Fruit fly (Drosophila melanogaster) whole organism, embryonic: ENCODE data around the gene Myo28B1.

ENCODE experiments used
- CG11247 ChIP-seq: fragments of 200-800 bp; sonication (Bioruptor generic); IDR thresholded peaks from 2 replicates; pipeline ENCODE4 v1.3.6; 2022; ENCODE audit warnings: missing biosample characterization, missing genetic modification characterization
- CG11695 ChIP-seq: fragments of 200-800 bp; sonication (Bioruptor generic); IDR thresholded peaks from 3 replicates; pipeline ENCODE4 v1.3.6; 2022; ENCODE audit warnings: missing biosample characterization, missing genetic modification characterization
- CG11723 ChIP-seq: fragments of 200-800 bp; sonication (Bioruptor generic); optimal IDR thresholded peaks from 2 replicates; lab custom pipeline; 2017; ENCODE audit warnings: missing biosample characterization, mild to moderate bottlenecking, missing genetic modification characterization
- CG12155 ChIP-seq: fragments of 200-800 bp; sonication (Bioruptor generic); optimal IDR thresholded peaks from 3 replicates; lab custom pipeline; 2016; ENCODE audit warnings: missing biosample characterization, missing genetic modification characterization
- CG13123 ChIP-seq: fragments of 200-800 bp; sonication (Bioruptor generic); optimal IDR thresholded peaks from 2 replicates; lab custom pipeline; 2016; ENCODE audit warnings: missing biosample characterization, missing genetic modification characterization
- CG13287 ChIP-seq: fragments of 200-800 bp; sonication (Bioruptor generic); IDR thresholded peaks from 2 replicates; pipeline ENCODE4 v1.3.6; 2022; ENCODE audit warnings: missing biosample characterization, missing genetic modification characterization; ENCODE audit not compliant: partially characterized antibody
- CG14965 ChIP-seq: fragments of 200-800 bp; sonication (Bioruptor generic); optimal IDR thresholded peaks from 2 replicates; lab custom pipeline; 2016; ENCODE audit warnings: missing biosample characterization, missing genetic modification characterization, borderline replicate concordance
- CG18619 ChIP-seq: fragments of 200-800 bp; sonication (Bioruptor generic); optimal IDR thresholded peaks from 3 replicates; lab custom pipeline; 2017; ENCODE audit warnings: missing biosample characterization, mild to moderate bottlenecking, missing genetic modification characterization
- CG2712 ChIP-seq: fragments of 200-800 bp; optimal IDR thresholded peaks from 3 replicates; lab custom pipeline; 2019; ENCODE audit warnings: missing biosample characterization, mild to moderate bottlenecking, missing genetic modification characterization, moderate library complexity
- CG2889 ChIP-seq: fragments of 200-800 bp; sonication (Bioruptor generic); IDR thresholded peaks from 3 replicates; pipeline ENCODE4 v1.3.6; 2022; ENCODE audit warnings: missing biosample characterization, missing genetic modification characterization
- CG31441 ChIP-seq: fragments of 200-800 bp; sonication (Bioruptor generic); IDR thresholded peaks from 2 replicates; pipeline ENCODE4 v1.3.6; 2022; ENCODE audit warnings: missing biosample characterization, missing genetic modification characterization
- CG3163 ChIP-seq: fragments of 200-800 bp; sonication (Bioruptor generic); optimal IDR thresholded peaks from 3 replicates; lab custom pipeline; 2016; ENCODE audit warnings: missing biosample characterization, missing genetic modification characterization
- CG4360 ChIP-seq: fragments of 200-800 bp; sonication (Bioruptor generic); IDR thresholded peaks from 2 replicates; pipeline ENCODE4 v1.3.6; 2022; ENCODE audit warnings: missing biosample characterization, missing genetic modification characterization
- CG4617 ChIP-seq: fragments of 200-800 bp; sonication (Bioruptor generic); optimal IDR thresholded peaks from 3 replicates; lab custom pipeline; 2016; ENCODE audit warnings: missing biosample characterization, missing genetic modification characterization, borderline replicate concordance
- CG5245 ChIP-seq: fragments of 200-800 bp; sonication (Bioruptor generic); optimal IDR thresholded peaks from 3 replicates; lab custom pipeline; 2016; ENCODE audit warnings: missing biosample characterization, missing genetic modification characterization
- CG6765 ChIP-seq: fragments of 200-800 bp; sonication (Bioruptor generic); optimal IDR thresholded peaks from 3 replicates; lab custom pipeline; 2017; ENCODE audit warnings: missing biosample characterization, mild to moderate bottlenecking, missing genetic modification characterization
- CG7987 ChIP-seq: fragments of 200-800 bp; sonication (Bioruptor generic); optimal IDR thresholded peaks from 2 replicates; lab custom pipeline; 2018; ENCODE audit warnings: missing biosample characterization, mild to moderate bottlenecking, missing genetic modification characterization, moderate library complexity
- CG8359 ChIP-seq: fragments of 200-800 bp; sonication (Bioruptor generic); optimal IDR thresholded peaks from 2 replicates; lab custom pipeline; 2017; ENCODE audit warnings: missing biosample characterization, mild to moderate bottlenecking, missing genetic modification characterization, borderline replicate concordance
- CG9215 ChIP-seq: fragments of 200-800 bp; sonication (Bioruptor generic); IDR thresholded peaks from 2 replicates; pipeline ENCODE4 v1.3.6; 2022; ENCODE audit warnings: missing biosample characterization, missing genetic modification characterization
- CG9817 ChIP-seq: fragments of 200-800 bp; sonication (Bioruptor generic); optimal IDR thresholded peaks from 2 replicates; lab custom pipeline; 2018; ENCODE audit warnings: missing biosample characterization, mild to moderate bottlenecking, missing genetic modification characterization, moderate library complexity
- CoRest ChIP-seq: fragments of 200-800 bp; sonication (Bioruptor generic); optimal IDR thresholded peaks from 3 replicates; lab custom pipeline; 2018; ENCODE audit warnings: missing biosample characterization, mild to moderate bottlenecking, missing genetic modification characterization, moderate library complexity
- Dad ChIP-seq: fragments of 200-800 bp; sonication (Bioruptor generic); optimal IDR thresholded peaks from 3 replicates; lab custom pipeline; 2016; ENCODE audit warnings: missing biosample characterization, missing genetic modification characterization
- Dip2 ChIP-seq: fragments of 200-800 bp; sonication (Bioruptor generic); IDR thresholded peaks from 2 replicates; pipeline ENCODE4 v1.3.6; 2022; ENCODE audit warnings: missing biosample characterization, missing genetic modification characterization
- Doc3 ChIP-seq: fragments of 200-800 bp; sonication (Bioruptor generic); IDR thresholded peaks from 3 replicates; pipeline ENCODE4 v1.3.6; 2022; ENCODE audit warnings: missing biosample characterization, missing genetic modification characterization; ENCODE audit not compliant: partially characterized antibody
- Dref ChIP-seq: fragments of 200-800 bp; sonication (Bioruptor generic); IDR thresholded peaks from 2 replicates; pipeline ENCODE4 v1.3.6; 2022; ENCODE audit warnings: missing biosample characterization, missing genetic modification characterization
- E2f2 ChIP-seq: fragments of 200-800 bp; sonication (Bioruptor generic); IDR thresholded peaks from 2 replicates; pipeline ENCODE4 v1.3.6; 2022; ENCODE audit warnings: missing biosample characterization, missing genetic modification characterization
- Eip74EF ChIP-seq, 2 experiments: fragments of 200-800 bp in 1 of 2; fragments of >200 bp in 1 of 2; sonication (Bioruptor generic) in 1 of 2; optimal IDR thresholded peaks; 2 replicates each; lab custom pipeline; 2017 to 2019; ENCODE audit warnings: missing biosample characterization in 2 of 2, missing genetic modification characterization in 2 of 2, mild to moderate bottlenecking in 1 of 2, moderate library complexity in 1 of 2
- Ets65A ChIP-seq: fragments of 200-800 bp; sonication (Bioruptor generic); peaks from one replicate; lab custom pipeline; 2016; ENCODE audit warnings: missing biosample characterization, missing genetic modification characterization
- Fer3 ChIP-seq: fragments of 200-800 bp; sonication (Bioruptor generic); optimal IDR thresholded peaks from 2 replicates; lab custom pipeline; 2018; ENCODE audit warnings: missing biosample characterization, mild to moderate bottlenecking, missing genetic modification characterization, moderate library complexity
- HmgZ ChIP-seq: fragments of 200-800 bp; sonication (Bioruptor generic); optimal IDR thresholded peaks from 2 replicates; lab custom pipeline; 2018; ENCODE audit warnings: missing biosample characterization, mild to moderate bottlenecking, missing genetic modification characterization
- Hr3 ChIP-seq: fragments of 200-800 bp; sonication (Bioruptor generic); optimal IDR thresholded peaks from 3 replicates; lab custom pipeline; 2016; ENCODE audit warnings: missing biosample characterization, missing genetic modification characterization
- Hsf ChIP-seq: fragments of 200-800 bp; sonication (Bioruptor generic); optimal IDR thresholded peaks from 3 replicates; lab custom pipeline; 2016; ENCODE audit warnings: missing biosample characterization, missing genetic modification characterization
- Ssrp ChIP-seq: fragments of 200-800 bp; sonication (Bioruptor generic); optimal IDR thresholded peaks from 2 replicates; lab custom pipeline; 2018; ENCODE audit warnings: missing biosample characterization, mild to moderate bottlenecking, missing genetic modification characterization, moderate library complexity
- TFAM ChIP-seq: fragments of 200-800 bp; sonication (Bioruptor generic); optimal IDR thresholded peaks from 2 replicates; lab custom pipeline; 2017; ENCODE audit warnings: missing biosample characterization, missing genetic modification characterization, inconsistent platforms
- ato ChIP-seq: fragments of 200-800 bp; sonication (Bioruptor generic); IDR thresholded peaks from 2 replicates; pipeline ENCODE4 v1.3.6; 2022; ENCODE audit warnings: missing biosample characterization, missing genetic modification characterization; ENCODE audit not compliant: partially characterized antibody
- chinmo ChIP-seq: fragments of 200-800 bp; sonication (Bioruptor generic); IDR thresholded peaks from 4 replicates; pipeline ENCODE4 v1.3.6; 2022; ENCODE audit warnings: missing biosample characterization, missing genetic modification characterization; ENCODE audit not compliant: partially characterized antibody
- chn ChIP-seq: fragments of 200-800 bp; sonication (Bioruptor generic); optimal IDR thresholded peaks from 2 replicates; lab custom pipeline; 2016; ENCODE audit warnings: missing biosample characterization, missing genetic modification characterization
- crc ChIP-seq: fragments of 200-800 bp; sonication (Bioruptor generic); optimal IDR thresholded peaks from 2 replicates; lab custom pipeline; 2016; ENCODE audit warnings: missing biosample characterization, missing genetic modification characterization
- dpn ChIP-seq, 2 experiments: fragments of 200-800 bp; sonication (Bioruptor generic); optimal IDR thresholded peaks; 3 replicates each; lab custom pipeline; 2016; ENCODE audit warnings: missing biosample characterization in 2 of 2, missing genetic modification characterization in 2 of 2
- gfzf ChIP-seq: fragments of 200-800 bp; sonication (Bioruptor generic); optimal IDR thresholded peaks from 2 replicates; lab custom pipeline; 2016; ENCODE audit warnings: missing biosample characterization, mild to moderate bottlenecking, missing genetic modification characterization, moderate library complexity
- jing ChIP-seq: fragments of 200-800 bp; sonication (Bioruptor generic); optimal IDR thresholded peaks from 2 replicates; lab custom pipeline; 2018; ENCODE audit warnings: missing biosample characterization, mild to moderate bottlenecking, missing genetic modification characterization
- lab ChIP-seq: fragments of 200-800 bp; sonication (Bioruptor generic); optimal IDR thresholded peaks from 3 replicates; lab custom pipeline; 2017; ENCODE audit warnings: missing biosample characterization, missing genetic modification characterization, mild to moderate bottlenecking, moderate library complexity, missing genetic modification reagents
- mld ChIP-seq: fragments of 200-800 bp; sonication (Bioruptor generic); IDR thresholded peaks from 3 replicates; pipeline ENCODE4 v1.3.6; 2022; ENCODE audit warnings: missing biosample characterization, missing genetic modification characterization; ENCODE audit not compliant: partially characterized antibody
- pnt ChIP-seq: fragments of 200-800 bp; sonication (Bioruptor generic); optimal IDR thresholded peaks from 3 replicates; lab custom pipeline; 2016; ENCODE audit warnings: missing biosample characterization, missing genetic modification characterization
- sd ChIP-seq: fragments of 200-800 bp; sonication (Bioruptor generic); optimal IDR thresholded peaks from 3 replicates; lab custom pipeline; 2018; ENCODE audit warnings: missing biosample characterization, mild to moderate bottlenecking, missing genetic modification characterization, moderate library complexity
- shn ChIP-seq: fragments of 200-800 bp; sonication (Bioruptor generic); optimal IDR thresholded peaks from 3 replicates; lab custom pipeline; 2016; ENCODE audit warnings: missing biosample characterization, missing genetic modification characterization
- slbo ChIP-seq: fragments of 200-800 bp; sonication (Bioruptor generic); IDR thresholded peaks from 2 replicates; pipeline ENCODE4 v1.3.6; 2022; ENCODE audit warnings: missing biosample characterization, missing genetic modification characterization
- sr ChIP-seq: fragments of 200-800 bp; sonication (Bioruptor generic); IDR thresholded peaks from 3 replicates; pipeline ENCODE4 v1.3.6; 2022; ENCODE audit warnings: missing biosample characterization, missing genetic modification characterization
- tio ChIP-seq: fragments of 200-800 bp; sonication (Bioruptor generic); optimal IDR thresholded peaks from 2 replicates; lab custom pipeline; 2017; ENCODE audit warnings: missing biosample characterization, missing genetic modification characterization, inconsistent platforms
- yki ChIP-seq: fragments of >200 bp; optimal IDR thresholded peaks from 3 replicates; lab custom pipeline; 2018
- zfh2 ChIP-seq: fragments of 200-800 bp; sonication (Bioruptor generic); optimal IDR thresholded peaks from 2 replicates; lab custom pipeline; 2016; ENCODE audit warnings: missing biosample characterization, missing genetic modification characterization

The Myo28B1 gene

DNA sequence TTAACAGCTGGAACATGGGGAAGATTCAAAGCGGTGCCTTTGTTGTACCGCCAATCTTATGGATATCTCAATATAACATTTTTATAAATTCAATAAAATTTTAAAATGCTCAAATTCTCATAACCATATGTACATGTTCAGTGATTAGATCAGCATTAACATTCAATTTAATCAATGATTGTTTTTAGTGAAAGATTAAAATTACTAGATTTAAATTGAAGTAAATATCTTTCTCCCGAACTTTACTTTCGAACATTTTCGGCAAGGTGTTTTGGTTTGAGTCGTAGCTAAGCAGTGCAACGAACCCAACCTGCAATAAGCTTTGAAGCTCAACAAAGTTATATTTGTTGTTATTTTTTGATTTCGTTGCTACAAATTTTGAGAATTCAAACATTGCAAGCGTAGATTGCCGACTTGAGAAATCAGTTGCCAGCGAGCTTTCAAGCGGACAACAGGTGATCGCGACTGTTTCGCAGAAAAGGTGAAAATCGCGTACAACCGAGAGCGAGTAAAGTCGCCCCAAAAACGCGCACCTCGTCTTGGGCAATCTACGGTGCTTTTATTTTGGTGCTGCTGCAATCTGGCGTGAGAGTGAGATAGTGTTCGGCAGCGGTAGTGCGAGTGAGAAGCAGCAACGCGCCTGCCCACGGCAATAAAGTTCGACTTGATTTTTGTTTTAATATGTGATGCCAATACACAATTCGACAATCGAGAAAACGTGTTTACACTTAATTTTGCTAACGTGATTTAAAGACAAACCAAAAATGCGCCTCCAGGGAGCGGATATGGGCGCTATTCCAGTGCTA lies 36.7 kb downstream of the Myo28B1 start, which contains the start of gene Tep3 (continued):
- TF ChIP-seq Doc3 (no peak), Eip74EF (GFP tag; optimal IDR thresholded peaks at IDR 0.05; lab: Kevin White, UChicago) (no peak), Ssrp (tag; lab: Kevin White, UChicago) (no peak), dpn (GFP tag; optimal IDR thresholded peaks at IDR 0.05; lab: Kevin White, UChicago) (peak; percentile 40 to 43), ato (GFP tag; lab: Robert Waterston, UW) (no peak), CG11723 (no peak), CoRest (tag; lab: Kevin White, UChicago) (peak; percentile 37), tio (GFP tag; lab: Kevin White, UChicago) (peak; percentile 18), Ets65A (peak; percentile 9), jing (GFP tag; lab: Kevin White, UChicago) (no peak), CG4360 (GFP tag; lab: Robert Waterston, UW) (0 out of 2 replicates have a peak, but pooled peaks have one; percentile 18), CG6765 (GFP tag; lab: Kevin White, UChicago) (no peak), chinmo (GFP tag; lab: Robert Waterston, UW) (peak; percentile 95), Dref (GFP tag; lab: Robert Waterston, UW) (no peak), CG9817 (tag; lab: Kevin White, UChicago) (peak; percentile 14), crc (no peak), TFAM (GFP tag; lab: Kevin White, UChicago) (no peak), CG12155 (GFP tag; lab: Kevin White, UChicago) (no peak), pnt (GFP tag; lab: Kevin White, UChicago) (no peak), gfzf (GFP tag; lab: Kevin White, UChicago) (peak; percentile 29), mld (no peak), CG13123 (no peak), sd (tag; lab: Kevin White, UChicago) (peak; percentile 31), Dad (GFP tag; lab: Kevin White, UChicago) (no peak), CG13287 (GFP tag; lab: Robert Waterston, UW) (peak; percentile 31; the same call in 1 of the 2 replicates), sr (GFP tag; lab: Robert Waterston, UW) (peak; percentile 71), CG3163 (no peak), CG11695 (GFP tag; lab: Robert Waterston, UW) (no peak; the same call in 2 of the 3 replicates), CG2889 (no peak), yki (lab: Kevin White, UChicago) (no peak), Fer3 (peak; percentile 33), CG31441 (GFP tag; lab: Robert Waterston, UW) (no peak; the same call in 1 of the 2 replicates), chn (peak; percentile 24), CG8359 (GFP tag; lab: Kevin White, UChicago) (peak; percentile 99), CG5245 (peak; percentile 11), Dip2 (GFP tag; lab: Robert Waterston, UW) (no peak), CG9215 (no peak), CG14965 (GFP tag; lab: Kevin White, UChicago) (no peak)

DNA sequence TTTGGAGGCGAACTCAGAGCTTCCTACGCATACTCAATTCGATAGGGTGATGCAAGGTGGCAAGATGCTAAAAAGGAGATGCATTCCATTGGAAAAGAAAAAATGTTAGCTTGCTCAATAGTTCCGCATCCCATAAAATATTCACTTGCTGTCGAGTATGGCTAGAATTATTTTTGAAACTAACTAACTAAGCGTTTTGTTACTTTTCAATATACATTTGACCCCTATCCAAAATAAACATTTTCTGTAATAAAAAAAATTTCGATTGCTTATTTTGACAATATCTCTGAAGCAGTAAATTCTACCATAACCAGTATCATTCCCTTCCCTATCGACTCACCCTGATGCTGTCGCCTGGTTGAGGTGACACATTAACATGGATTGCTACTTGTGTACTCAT lies 37.7 kb downstream of the Myo28B1 start:
- no peak for TF ChIP-seq HmgZ (tag; lab: Kevin White, UChicago)
- TF ChIP-seq CG2712, result no peak
- TF ChIP-seq Hsf, result no peak
- peak; percentile 35 for TF ChIP-seq slbo (GFP tag; lab: Robert Waterston, UW)
- TF ChIP-seq E2f2, result no peak
- TF ChIP-seq CG7987, result no peak
- TF ChIP-seq Hr3 (GFP tag; lab: Kevin White, UChicago), result no peak
- TF ChIP-seq CG4617 (GFP tag; lab: Kevin White, UChicago), result no peak
- peak; percentile 23 for TF ChIP-seq lab (GFP tag; lab: Kevin White, UChicago)
- no peak for TF ChIP-seq Dref (GFP tag; lab: Robert Waterston, UW)
- peak; percentile 10 for TF ChIP-seq zfh2 (GFP tag; lab: Kevin White, UChicago)
- peak; percentile 6 for TF ChIP-seq CG18619 (GFP tag; lab: Kevin White, UChicago)
- TF ChIP-seq CG9817 (tag; lab: Kevin White, UChicago), result peak; percentile 45
- peak; percentile 40; the same call in 1 of the 2 replicates for TF ChIP-seq CG11247 (GFP tag; lab: Robert Waterston, UW)
- TF ChIP-seq shn, result no peak
